Fruit fly (Drosophila melanogaster) whole organism, embryonic: Measurements from ENCODE around the gene robo3.
A peak's percentile ranks its signal among the peaks of the same experiment; 100 is the strongest.

ENCODE experiments used
- B-H2 ChIP-seq: fragments of 200-800 bp; sonication (Bioruptor generic); optimal IDR thresholded peaks from 2 replicates; lab custom pipeline; 2018; ENCODE audit warnings: missing biosample characterization, mild to moderate bottlenecking, missing genetic modification characterization
- Blimp-1 ChIP-seq: fragments of 200-800 bp; sonication (Bioruptor generic); optimal IDR thresholded peaks from 3 replicates; lab custom pipeline; 2018; ENCODE audit warnings: missing biosample characterization, missing genetic modification characterization, mild to moderate bottlenecking, moderate library complexity, missing genetic modification reagents
- CG12769 ChIP-seq: fragments of 200-800 bp; sonication (Bioruptor generic); optimal IDR thresholded peaks from 2 replicates; lab custom pipeline; 2019; ENCODE audit warnings: missing biosample characterization, mild to moderate bottlenecking, missing genetic modification characterization, moderate library complexity
- CG15514 ChIP-seq: fragments of 200-800 bp; sonication (Bioruptor generic); optimal IDR thresholded peaks from 3 replicates; lab custom pipeline; 2017; ENCODE audit warnings: missing biosample characterization, missing genetic modification characterization, mild to moderate bottlenecking, moderate library complexity, missing genetic modification reagents
- CG16815 ChIP-seq: fragments of 200-800 bp; sonication (Bioruptor generic); optimal IDR thresholded peaks from 3 replicates; lab custom pipeline; 2017; ENCODE audit warnings: missing biosample characterization, mild to moderate bottlenecking, missing genetic modification characterization
- CG17328 ChIP-seq: fragments of 200-800 bp; sonication (Bioruptor generic); IDR thresholded peaks from 2 replicates; pipeline ENCODE4 v1.3.6; 2022; ENCODE audit warnings: missing biosample characterization, missing genetic modification characterization
- CG17361 ChIP-seq: fragments of 200-800 bp; sonication (Bioruptor generic); IDR thresholded peaks from 3 replicates; pipeline ENCODE4 v1.3.6; 2022; ENCODE audit warnings: missing biosample characterization, missing genetic modification characterization
- CG2120 ChIP-seq: fragments of 200-800 bp; sonication (Bioruptor generic); optimal IDR thresholded peaks from 3 replicates; lab custom pipeline; 2016; ENCODE audit warnings: missing biosample characterization, missing genetic modification characterization
- CG2712 ChIP-seq: fragments of 200-800 bp; optimal IDR thresholded peaks from 3 replicates; lab custom pipeline; 2019; ENCODE audit warnings: missing biosample characterization, mild to moderate bottlenecking, missing genetic modification characterization, moderate library complexity
- CG30431 ChIP-seq: fragments of 200-800 bp; sonication (Bioruptor generic); optimal IDR thresholded peaks from 2 replicates; lab custom pipeline; 2017; ENCODE audit warnings: missing biosample characterization, missing genetic modification characterization
- CG32532 ChIP-seq: fragments of 200-800 bp; sonication (Bioruptor generic); IDR thresholded peaks from 2 replicates; pipeline ENCODE4 v1.3.6; 2022; ENCODE audit warnings: missing biosample characterization, missing genetic modification characterization
- CG32767 ChIP-seq: fragments of 200-800 bp; sonication (Bioruptor generic); IDR thresholded peaks from 2 replicates; pipeline ENCODE4 v1.3.6; 2022; ENCODE audit warnings: missing biosample characterization, missing genetic modification characterization
- CG3281 ChIP-seq: fragments of 200-800 bp; sonication (Bioruptor generic); optimal IDR thresholded peaks from 3 replicates; lab custom pipeline; 2017; ENCODE audit warnings: missing biosample characterization, mild to moderate bottlenecking, missing genetic modification characterization
- CG4282 ChIP-seq: fragments of 200-800 bp; sonication (Bioruptor generic); optimal IDR thresholded peaks from 2 replicates; lab custom pipeline; 2016; ENCODE audit warnings: missing biosample characterization, missing genetic modification characterization
- CG4328 ChIP-seq: fragments of 200-800 bp; sonication (Bioruptor generic); optimal IDR thresholded peaks from 3 replicates; lab custom pipeline; 2017; ENCODE audit warnings: missing biosample characterization, missing genetic modification reagents, missing genetic modification characterization
- CG7271 ChIP-seq: fragments of 200-800 bp; sonication (Bioruptor generic); optimal IDR thresholded peaks from 2 replicates; lab custom pipeline; 2018; ENCODE audit warnings: missing biosample characterization, mild to moderate bottlenecking, missing genetic modification characterization, moderate library complexity
- CG7839 ChIP-seq: fragments of 200-800 bp; sonication (Bioruptor generic); optimal IDR thresholded peaks from 3 replicates; lab custom pipeline; 2018; ENCODE audit warnings: missing biosample characterization, mild to moderate bottlenecking, missing genetic modification characterization, moderate library complexity
- CG8924 ChIP-seq: fragments of 200-800 bp; optimal IDR thresholded peaks from 3 replicates; lab custom pipeline; 2019; ENCODE audit warnings: missing biosample characterization, mild to moderate bottlenecking, missing genetic modification characterization, moderate library complexity
- D ChIP-seq, 2 experiments: fragments of 200-800 bp in 1 of 2; fragments of >200 bp in 1 of 2; sonication (Bioruptor generic) in 1 of 2; optimal IDR thresholded peaks; 2 replicates in 1 of 2; 3 replicates in 1 of 2; lab custom pipeline; 2017; ENCODE audit warnings: mild to moderate bottlenecking in 1 of 2, missing biosample characterization in 1 of 2, missing genetic modification characterization in 1 of 2, missing genetic modification reagents in 1 of 2
- Dbx ChIP-seq: fragments of 200-800 bp; sonication (Bioruptor generic); IDR thresholded peaks from 3 replicates; pipeline ENCODE4 v1.3.6; 2022; ENCODE audit warnings: missing biosample characterization, missing genetic modification characterization
- Drgx ChIP-seq: fragments of 200-800 bp; sonication (Bioruptor generic); IDR thresholded peaks from 2 replicates; pipeline ENCODE4 v1.3.6; 2022; ENCODE audit warnings: missing biosample characterization, missing genetic modification characterization
- Fer1 ChIP-seq: fragments of 200-800 bp; sonication (Bioruptor generic); optimal IDR thresholded peaks from 2 replicates; lab custom pipeline; 2017; ENCODE audit warnings: missing biosample characterization, mild to moderate bottlenecking, missing genetic modification characterization
- H15 ChIP-seq: fragments of 200-800 bp; sonication (Bioruptor generic); IDR thresholded peaks from 3 replicates; pipeline ENCODE4 v1.3.6; 2022; ENCODE audit warnings: missing biosample characterization, missing genetic modification characterization
- Hand ChIP-seq: fragments of 200-800 bp; sonication (Bioruptor generic); optimal IDR thresholded peaks from 2 replicates; lab custom pipeline; 2017; ENCODE audit warnings: mild to moderate bottlenecking, missing biosample characterization, missing genetic modification reagents, missing genetic modification characterization
- MBD-R2 ChIP-seq: fragments of 200-800 bp; sonication (Bioruptor generic); IDR thresholded peaks from 2 replicates; pipeline ENCODE4 v1.3.6; 2022; ENCODE audit warnings: missing biosample characterization, missing genetic modification characterization
- NfI ChIP-seq: fragments of 200-800 bp; sonication (Bioruptor generic); optimal IDR thresholded peaks from 3 replicates; lab custom pipeline; 2018; ENCODE audit warnings: missing biosample characterization, mild to moderate bottlenecking, missing genetic modification characterization, moderate library complexity
- Oli ChIP-seq: fragments of 200-800 bp; sonication (Bioruptor generic); optimal IDR thresholded peaks from 2 replicates; lab custom pipeline; 2018; ENCODE audit warnings: missing biosample characterization, mild to moderate bottlenecking, missing genetic modification characterization, moderate library complexity
- Optix ChIP-seq: fragments of 200-800 bp; sonication (Bioruptor generic); IDR thresholded peaks from 3 replicates; pipeline ENCODE4 v1.3.6; 2022; ENCODE audit warnings: missing biosample characterization, missing genetic modification characterization
- Ravus ChIP-seq: fragments of 200-800 bp; sonication (Bioruptor generic); IDR thresholded peaks from 2 replicates; pipeline ENCODE4 v1.3.6; 2022; ENCODE audit warnings: missing biosample characterization, missing genetic modification characterization
- Rfx ChIP-seq: fragments of 200-800 bp; sonication (Bioruptor generic); IDR thresholded peaks from 2 replicates; pipeline ENCODE4 v1.3.6; 2022; ENCODE audit warnings: missing biosample characterization, missing genetic modification characterization
- ap ChIP-seq: fragments of 200-800 bp; sonication (Bioruptor generic); IDR thresholded peaks from 2 replicates; pipeline ENCODE4 v1.3.6; 2022; ENCODE audit warnings: missing biosample characterization, missing genetic modification characterization
- ase ChIP-seq: fragments of 200-800 bp; sonication (Bioruptor generic); IDR thresholded peaks from 3 replicates; pipeline ENCODE4 v1.3.6; 2022; ENCODE audit warnings: missing biosample characterization, missing genetic modification characterization
- az2 ChIP-seq: fragments of 200-800 bp; sonication (Bioruptor generic); optimal IDR thresholded peaks from 3 replicates; lab custom pipeline; 2016; ENCODE audit warnings: missing biosample characterization, missing genetic modification characterization
- bab2 ChIP-seq: fragments of 200-800 bp; sonication (Bioruptor generic); optimal IDR thresholded peaks from 2 replicates; lab custom pipeline; 2016; ENCODE audit warnings: missing biosample characterization, missing genetic modification characterization
- cas ChIP-seq: fragments of 200-800 bp; sonication (Bioruptor generic); IDR thresholded peaks from 2 replicates; pipeline ENCODE4 v1.3.6; 2022; ENCODE audit warnings: missing biosample characterization, missing genetic modification characterization
- chm ChIP-seq: fragments of 200-800 bp; sonication (Bioruptor generic); IDR thresholded peaks from 2 replicates; pipeline ENCODE4 v1.3.6; 2022; ENCODE audit warnings: missing biosample characterization, missing genetic modification characterization
- fd96Cb ChIP-seq: fragments of 200-800 bp; sonication (Bioruptor generic); optimal IDR thresholded peaks from 2 replicates; lab custom pipeline; 2018; ENCODE audit warnings: missing biosample characterization, mild to moderate bottlenecking, missing genetic modification characterization, moderate library complexity
- gt ChIP-seq: fragments of 200-800 bp; sonication (Bioruptor generic); IDR thresholded peaks from 2 replicates; pipeline ENCODE4 v1.3.6; 2022; ENCODE audit warnings: missing biosample characterization, missing genetic modification characterization
- ken ChIP-seq: fragments of 200-800 bp; sonication (Bioruptor generic); IDR thresholded peaks from 3 replicates; pipeline ENCODE4 v1.3.6; 2022; ENCODE audit warnings: missing biosample characterization, missing genetic modification characterization
- lilli ChIP-seq: fragments of 200-800 bp; sonication (Bioruptor generic); optimal IDR thresholded peaks from 3 replicates; lab custom pipeline; 2016; ENCODE audit warnings: missing biosample characterization, missing genetic modification characterization
- onecut ChIP-seq: fragments of 200-800 bp; sonication (Bioruptor generic); IDR thresholded peaks from 2 replicates; pipeline ENCODE4 v1.3.6; 2022; ENCODE audit warnings: missing biosample characterization, missing genetic modification characterization
- otp ChIP-seq: fragments of 200-800 bp; sonication (Bioruptor generic); IDR thresholded peaks from 3 replicates; pipeline ENCODE4, ENCODE4 v1.3.6; 2022; ENCODE audit warnings: missing biosample characterization, missing genetic modification characterization
- pan ChIP-seq, 4 experiments: fragments of >200 bp in 3 of 4; fragments of 200-800 bp in 1 of 4; sonication (Bioruptor generic) in 1 of 4; optimal IDR thresholded peaks in 3 of 4; IDR thresholded peaks in 1 of 4; 2 replicates each; pipeline versions ENCODE4 v1.3.6 to Lab custom; 2017 to 2022; ENCODE audit warnings: missing biosample characterization in 2 of 4, missing genetic modification characterization in 2 of 4, mixed read lengths in 1 of 4
- stc ChIP-seq: fragments of 200-800 bp; sonication (Bioruptor generic); IDR thresholded peaks from 2 replicates; pipeline ENCODE4 v1.3.6; 2022; ENCODE audit warnings: missing biosample characterization, missing genetic modification characterization
- tap ChIP-seq: fragments of 200-800 bp; optimal IDR thresholded peaks from 3 replicates; lab custom pipeline; 2019; ENCODE audit warnings: missing biosample characterization, mild to moderate bottlenecking, missing genetic modification characterization, moderate library complexity
- tgo ChIP-seq: fragments of 200-800 bp; sonication (Bioruptor generic); IDR thresholded peaks from 3 replicates; pipeline ENCODE4 v1.3.6; 2022; ENCODE audit warnings: missing biosample characterization, missing genetic modification characterization
- tio ChIP-seq: fragments of 200-800 bp; sonication (Bioruptor generic); optimal IDR thresholded peaks from 2 replicates; lab custom pipeline; 2017; ENCODE audit warnings: missing biosample characterization, missing genetic modification characterization, inconsistent platforms
- unc-4 ChIP-seq: fragments of 200-800 bp; sonication (Bioruptor generic); IDR thresholded peaks from 2 replicates; pipeline ENCODE4 v1.3.6; 2022; ENCODE audit warnings: missing biosample characterization, missing genetic modification characterization; ENCODE audit not compliant: partially characterized antibody

The robo3 gene

dm6 chr2L:1315283-1315682, 59.1 kb downstream of the robo3 start (continued):
- TF ChIP-seq CG32532 (GFP tag; lab: Robert Waterston, UW) (peak; percentile 39; the same call in 1 of the 2 replicates), Dbx (GFP tag; lab: Robert Waterston, UW) (peak; percentile 46; the same call in 1 of the 3 replicates), Ravus (GFP tag; lab: Robert Waterston, UW) (no peak), lilli (no peak)

- TF ChIP-seq cas (GFP tag; lab: Robert Waterston, UW), result no peak
- peak; percentile 18 for TF ChIP-seq tap (tag; lab: Kevin White, UChicago)
- no peak for TF ChIP-seq unc-4 (GFP tag; lab: Robert Waterston, UW)
- peak; percentile 28 for TF ChIP-seq CG2712 (tag; lab: Kevin White, UChicago)
- TF ChIP-seq Hand (GFP tag; lab: Kevin White, UChicago), result no peak
- TF ChIP-seq CG12769 (tag; lab: Kevin White, UChicago), result peak; percentile 29
- TF ChIP-seq az2, result peak; percentile 15
- TF ChIP-seq CG17328 (GFP tag; lab: Robert Waterston, UW), result peak; percentile 61
- TF ChIP-seq CG16815 (GFP tag; lab: Kevin White, UChicago), result peak; percentile 5
- TF ChIP-seq Blimp-1, result peak; percentile 49
- TF ChIP-seq Oli (tag; lab: Kevin White, UChicago), result peak; percentile 29
- TF ChIP-seq H15, result no peak
- TF ChIP-seq ap (GFP tag; lab: Robert Waterston, UW), result 0 out of 2 replicates have a peak, but pooled peaks have one; percentile 32
- TF ChIP-seq CG3281 (GFP tag; lab: Kevin White, UChicago), result peak; percentile 30
- TF ChIP-seq Fer1 (GFP tag; lab: Kevin White, UChicago), result peak; percentile 28
- TF ChIP-seq CG8924 (tag; lab: Kevin White, UChicago), result peak; percentile 19
- peak; percentile 36 for TF ChIP-seq lilli
- TF ChIP-seq otp (GFP tag; lab: Robert Waterston, UW), result 0 out of 3 replicates have a peak, but pooled peaks have one; percentile 12
- no peak for TF ChIP-seq B-H2 (GFP tag; lab: Kevin White, UChicago)
- no peak for TF ChIP-seq onecut (GFP tag; lab: Robert Waterston, UW)
- TF ChIP-seq chm (GFP tag; lab: Robert Waterston, UW), result peak; percentile 52; the same call in 1 of the 2 replicates
- peak; percentile 22; the same call in 1 of the 3 replicates for TF ChIP-seq ken (GFP tag; lab: Robert Waterston, UW)
- peak; percentile 48 for TF ChIP-seq Rfx (GFP tag; lab: Robert Waterston, UW)
- TF ChIP-seq CG2120 (GFP tag; lab: Kevin White, UChicago), result peak; percentile 53
- peak; percentile 55; the same call in 2 of the 3 replicates for TF ChIP-seq Optix (GFP tag; lab: Robert Waterston, UW)
- no peak for TF ChIP-seq Drgx (GFP tag; lab: Robert Waterston, UW)
- TF ChIP-seq MBD-R2, result no peak
- TF ChIP-seq D (optimal IDR thresholded peaks at IDR 0.05; lab: Kevin White, UChicago), result no peak
- TF ChIP-seq D (GFP tag; optimal IDR thresholded peaks at IDR 0.05; lab: Kevin White, UChicago), result peak; percentile 3
- peak; percentile 16 for TF ChIP-seq NfI (GFP tag; lab: Kevin White, UChicago)
- TF ChIP-seq CG4282, result no peak
- TF ChIP-seq ase (GFP tag; lab: Robert Waterston, UW), result 0 out of 3 replicates have a peak, but pooled peaks have one; percentile 36
- no peak for TF ChIP-seq CG7271 (tag; lab: Kevin White, UChicago)
- peak; percentile 54; the same call in 1 of the 2 replicates for TF ChIP-seq stc
- peak; percentile 13 for TF ChIP-seq bab2 (GFP tag; lab: Kevin White, UChicago)
- TF ChIP-seq tio, result peak; percentile 21
- no peak for TF ChIP-seq pan (optimal IDR thresholded peaks at IDR 0.05; lab: Kevin White, UChicago)
- peak in 1 of 2 experiments; percentile 64 for TF ChIP-seq pan (GFP tag; optimal IDR thresholded peaks at IDR 0.05 in 1 of 2, IDR thresholded peaks at IDR 0.05 in 1 of 2)
- no peak for TF ChIP-seq fd96Cb (tag; lab: Kevin White, UChicago)
- TF ChIP-seq CG30431 (GFP tag; lab: Kevin White, UChicago), result peak; percentile 8
- peak; percentile 24 for TF ChIP-seq CG15514 (GFP tag; lab: Kevin White, UChicago)
- TF ChIP-seq tgo, result peak; percentile 18; the same call in 1 of the 3 replicates
- no peak for TF ChIP-seq gt (GFP tag; lab: Robert Waterston, UW)
- no peak for TF ChIP-seq CG17361 (GFP tag; lab: Robert Waterston, UW)
- TF ChIP-seq CG32767 (GFP tag; lab: Robert Waterston, UW), result peak; percentile 31; the same call in 1 of the 2 replicates
- TF ChIP-seq CG4328, result no peak
- TF ChIP-seq CG7839, result peak; percentile 36
Measured at dm6 chr2L:1316422-1316821, 60.2 kb downstream of the robo3 start.
